Fruit fly (Drosophila melanogaster): ENCODE data around the gene Nup93-2.

Nup93-2 gene

dm6 chr3R:14898280-14898756, at the start of gene Nup93-2, which contains the start of gene CG3817:
Gene Nup93-2, minus strand, starts transcription at chr3R:14898372.
Gene CG3817, plus strand, starts transcription at chr3R:14898739.
- no peak for TF ChIP-seq h (optimal IDR thresholded peaks at IDR 0.05)
- no peak for TF ChIP-seq psq (optimal IDR thresholded peaks at IDR 0.05)
- no peak for TF ChIP-seq Sin3A (optimal IDR thresholded peaks at IDR 0.05)
- no peak for TF ChIP-seq ttk (optimal IDR thresholded peaks at IDR 0.05)
- TF ChIP-seq Myc (optimal IDR thresholded peaks at IDR 0.05) = no peak
- TF ChIP-seq insv (optimal IDR thresholded peaks at IDR 0.05) = no peak

DNA sequence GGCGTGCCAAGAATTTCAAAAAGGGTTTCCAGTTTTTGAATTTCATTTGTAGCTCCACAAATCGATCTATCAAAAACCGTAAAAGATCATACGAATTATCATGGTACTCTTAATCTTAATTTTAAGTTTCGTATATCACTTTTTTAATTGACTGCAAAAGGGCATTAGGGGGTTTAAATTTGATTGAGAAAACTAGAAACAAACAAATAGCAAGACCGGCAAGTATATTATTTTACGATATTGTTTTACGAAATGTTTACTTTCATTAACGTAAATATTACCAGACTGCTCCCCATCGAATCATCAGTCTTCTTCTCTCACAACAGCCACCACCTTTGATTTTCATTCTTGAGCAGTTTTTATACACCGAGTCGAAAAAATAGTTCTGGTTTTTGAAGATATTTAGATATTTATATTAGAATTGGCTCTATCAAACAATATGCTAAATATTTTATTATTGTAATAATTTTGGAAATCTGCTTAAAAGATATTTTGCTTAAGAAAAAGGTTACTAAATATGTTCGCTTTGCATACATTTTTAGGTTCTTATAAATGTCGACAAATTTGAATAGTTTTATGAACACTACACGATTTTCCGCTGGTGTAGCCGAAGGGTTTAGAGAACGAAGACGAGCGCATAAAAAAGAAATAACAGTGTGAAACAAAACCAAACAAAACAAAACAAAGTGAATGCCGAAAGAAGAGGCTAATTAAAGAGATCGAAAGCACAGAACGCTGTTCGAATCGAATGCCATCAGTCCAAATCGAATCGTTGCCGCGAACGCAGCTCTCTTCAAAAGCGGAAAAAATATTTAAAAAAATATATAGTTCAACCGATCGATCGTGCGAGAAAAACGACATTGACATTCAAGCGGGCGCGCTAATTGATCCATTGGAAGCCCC, 20.0 kb upstream of the Nup93-2 start, which contains the start of gene Sdr:
Sdr (plus strand) TSS at position 702 of the 903 bp plus-strand sequence.
- TF ChIP-seq insv (optimal IDR thresholded peaks at IDR 0.05) = no peak
- TF ChIP-seq Sin3A (optimal IDR thresholded peaks at IDR 0.05) = no peak
- TF ChIP-seq h (optimal IDR thresholded peaks at IDR 0.05) = no peak
- no peak for TF ChIP-seq ttk (optimal IDR thresholded peaks at IDR 0.05)
- TF ChIP-seq Myc (optimal IDR thresholded peaks at IDR 0.05) = no peak
- no peak for TF ChIP-seq psq (optimal IDR thresholded peaks at IDR 0.05)

- TF ChIP-seq Myc (optimal IDR thresholded peaks at IDR 0.05) (no peak), ttk (optimal IDR thresholded peaks at IDR 0.05) (no peak), Sin3A (optimal IDR thresholded peaks at IDR 0.05) (no peak), insv (optimal IDR thresholded peaks at IDR 0.05) (no peak), psq (optimal IDR thresholded peaks at IDR 0.05) (no peak), h (optimal IDR thresholded peaks at IDR 0.05) (no peak)
These were observed 14.3 kb upstream of the Nup93-2 start for dm6 chr3R:14912449-14912987.

DNA sequence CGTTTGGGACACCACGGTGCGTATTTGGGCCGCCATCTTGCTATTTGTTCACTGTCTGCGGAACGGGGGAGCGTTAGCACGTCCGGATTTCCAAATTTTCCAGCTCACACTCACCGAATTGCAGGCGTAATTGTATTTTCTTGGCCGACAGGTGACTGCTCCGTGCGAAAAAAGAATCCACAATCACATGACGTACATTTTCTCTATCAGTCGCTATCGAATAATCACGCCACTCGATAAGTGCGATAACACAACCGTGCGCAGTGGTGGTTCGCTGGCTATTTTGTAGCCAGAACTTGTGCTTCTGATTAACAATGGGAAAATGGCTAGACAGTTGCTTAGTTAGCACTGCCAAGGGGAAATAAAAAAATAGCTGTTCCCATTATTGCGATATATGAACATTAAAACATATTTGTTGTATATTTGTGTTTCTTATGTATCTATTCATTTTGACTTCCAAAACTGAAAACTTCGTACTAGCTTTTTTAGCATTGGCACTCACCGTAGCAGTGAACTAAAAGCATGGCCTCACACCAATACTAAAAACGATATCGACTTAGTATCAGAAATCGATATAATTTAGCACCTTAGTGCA, 5.8 kb upstream of the Nup93-2 start, which contains the start of gene VhaPPA1-1:
VhaPPA1-1 (minus strand) TSS at position 225 of the 595 bp plus-strand sequence.
- TF ChIP-seq insv (optimal IDR thresholded peaks at IDR 0.05) = no peak
- peak; percentile 92 for TF ChIP-seq psq (optimal IDR thresholded peaks at IDR 0.05)
- no peak for TF ChIP-seq h (optimal IDR thresholded peaks at IDR 0.05)

dm6 chr3R:14901408-14902352, 3.5 kb upstream of the Nup93-2 start, which contains the start of gene RpS5b:
Gene RpS5b, minus strand, starts transcription at chr3R:14901563.
- no peak for TF ChIP-seq ttk (optimal IDR thresholded peaks at IDR 0.05)
- no peak for TF ChIP-seq psq (optimal IDR thresholded peaks at IDR 0.05)
- TF ChIP-seq Myc (optimal IDR thresholded peaks at IDR 0.05) = no peak
- TF ChIP-seq Sin3A (optimal IDR thresholded peaks at IDR 0.05) = no peak
- TF ChIP-seq h (optimal IDR thresholded peaks at IDR 0.05) = no peak
- no peak for TF ChIP-seq insv (optimal IDR thresholded peaks at IDR 0.05)

DNA sequence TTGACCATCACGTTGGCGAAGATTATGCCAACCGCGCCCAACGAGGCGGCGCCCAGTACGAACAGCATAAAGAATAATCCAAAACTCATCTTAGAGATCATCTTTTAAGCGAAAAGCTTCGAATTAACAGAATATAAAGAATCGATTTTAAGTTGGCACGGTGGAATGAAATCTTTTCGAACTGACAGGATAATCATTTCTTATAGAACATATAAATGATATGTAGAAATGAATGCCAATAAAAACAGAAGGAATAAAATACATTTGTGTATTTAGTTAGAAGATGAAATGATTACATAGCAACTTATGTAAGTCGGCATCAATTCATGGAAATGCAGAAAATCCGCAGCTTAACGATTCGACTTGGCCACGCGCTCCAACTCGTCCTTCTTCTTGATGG, 2.0 kb upstream of the Nup93-2 start, which contains the start of gene VhaPPA1-2:
VhaPPA1-2 (minus strand) TSS at position 101 of the 400 bp plus-strand sequence.
- TF ChIP-seq ttk (optimal IDR thresholded peaks at IDR 0.05) = no peak
- no peak for TF ChIP-seq insv (optimal IDR thresholded peaks at IDR 0.05)
- no peak for TF ChIP-seq psq (optimal IDR thresholded peaks at IDR 0.05)
- no peak for TF ChIP-seq Sin3A (optimal IDR thresholded peaks at IDR 0.05)

DNA sequence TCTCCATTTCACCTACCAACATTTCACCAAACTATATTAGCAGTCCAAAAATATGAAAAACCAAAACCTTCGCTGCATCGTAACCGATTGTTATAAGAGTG, 3.5 kb downstream of the Nup93-2 start, which contains the start of gene CG14860:
CG14860 (plus strand) TSS at position 2 of the 101 bp plus-strand sequence.
- TF ChIP-seq ttk (optimal IDR thresholded peaks at IDR 0.05) (no peak), insv (optimal IDR thresholded peaks at IDR 0.05) (no peak), h (optimal IDR thresholded peaks at IDR 0.05) (no peak), psq (optimal IDR thresholded peaks at IDR 0.05) (no peak), Myc (optimal IDR thresholded peaks at IDR 0.05) (no peak), Sin3A (optimal IDR thresholded peaks at IDR 0.05) (no peak)

- TF ChIP-seq Myc (optimal IDR thresholded peaks at IDR 0.05) = no peak
- TF ChIP-seq ttk (optimal IDR thresholded peaks at IDR 0.05) = no peak
- no peak for TF ChIP-seq h (optimal IDR thresholded peaks at IDR 0.05)
- no peak for TF ChIP-seq psq (optimal IDR thresholded peaks at IDR 0.05)
- TF ChIP-seq Sin3A (optimal IDR thresholded peaks at IDR 0.05) = no peak
- TF ChIP-seq insv (optimal IDR thresholded peaks at IDR 0.05) = no peak
These were observed 4.1 kb downstream of the Nup93-2 start, which contains the start of gene Dph2 for dm6 chr3R:14893791-14894782. Gene Dph2, minus strand, starts transcription at chr3R:14893954.

dm6 chr3R:14890064-14890709, 8.0 kb downstream of the Nup93-2 start, which contains the start of the genes CycC and UQCR-C1:
Gene CycC, minus strand, starts transcription at chr3R:14890205.
Gene UQCR-C1, plus strand, starts transcription at chr3R:14890231.
- no peak for TF ChIP-seq Myc (optimal IDR thresholded peaks at IDR 0.05)
- no peak for TF ChIP-seq psq (optimal IDR thresholded peaks at IDR 0.05)
- no peak for TF ChIP-seq h (optimal IDR thresholded peaks at IDR 0.05)
- no peak for TF ChIP-seq Sin3A (optimal IDR thresholded peaks at IDR 0.05)
- TF ChIP-seq insv (optimal IDR thresholded peaks at IDR 0.05) = no peak
- no peak for TF ChIP-seq ttk (optimal IDR thresholded peaks at IDR 0.05)

Data from Kc167 (cell line).